Fruit fly (Drosophila melanogaster): ENCODE measurements around the gene CG42724.

The CG42724 gene

dm6 chr3R:6373512-6374306, 5.6 kb upstream of the CG42724 start (continued):
- TF ChIP-seq tap (tag; optimal IDR thresholded peaks at IDR 0.05): no peak
- no peak for TF ChIP-seq zf30C (GFP tag; optimal IDR thresholded peaks at IDR 0.05)
- TF ChIP-seq H2.0 (GFP tag; IDR thresholded peaks at IDR 0.05): no peak
- peak; percentile 43; the same call in 1 of the 3 replicates for TF ChIP-seq CG34422 (GFP tag; IDR thresholded peaks at IDR 0.05)
- peak; percentile 39 for TF ChIP-seq bab2 (GFP tag; optimal IDR thresholded peaks at IDR 0.05)
- no peak for TF ChIP-seq CG12071 (GFP tag; optimal IDR thresholded peaks at IDR 0.05)
- TF ChIP-seq CG8290 (GFP tag; optimal IDR thresholded peaks at IDR 0.05): no peak
- peak in 1 of 2 experiments; percentile 87 for TF ChIP-seq CG8290 (tag; optimal IDR thresholded peaks at IDR 0.05)
- TF ChIP-seq Lim3 (GFP tag; IDR thresholded peaks at IDR 0.05): no peak
- TF ChIP-seq repo (GFP tag; optimal IDR thresholded peaks at IDR 0.05): no peak
- no peak for TF ChIP-seq HLHmδ (GFP tag; optimal IDR thresholded peaks at IDR 0.05)
- no peak for TF ChIP-seq CG4282 (GFP tag; optimal IDR thresholded peaks at IDR 0.05)
- peak; percentile 66 for TF ChIP-seq odd (GFP tag; optimal IDR thresholded peaks at IDR 0.05)
- no peak for TF ChIP-seq jumu (GFP tag; optimal IDR thresholded peaks at IDR 0.05)
- peak; percentile 75 for TF ChIP-seq CG2678 (tag; optimal IDR thresholded peaks at IDR 0.05)
- no peak for TF ChIP-seq vfl (GFP tag; optimal IDR thresholded peaks at IDR 0.05)
- TF ChIP-seq CG42726 (GFP tag; IDR thresholded peaks at IDR 0.05; ENCODE audit: partially characterized antibody): no peak
- no peak for TF ChIP-seq CG4360 (GFP tag; IDR thresholded peaks at IDR 0.05)
- TF ChIP-seq disco-r (GFP tag; optimal IDR thresholded peaks at IDR 0.05): no peak
- TF ChIP-seq CG31441 (GFP tag; IDR thresholded peaks at IDR 0.05): peak; percentile 27; the same call in 1 of the 2 replicates
- peak; percentile 57; the same call in 1 of the 3 replicates for TF ChIP-seq ci (GFP tag; IDR thresholded peaks at IDR 0.05)
- TF ChIP-seq unpg (GFP tag; optimal IDR thresholded peaks at IDR 0.05): peak; percentile 40
- 0 out of 2 replicates have a peak, but pooled peaks have one; percentile 33 for TF ChIP-seq Drgx (GFP tag; IDR thresholded peaks at IDR 0.05)
- TF ChIP-seq CG13624 (GFP tag; optimal IDR thresholded peaks at IDR 0.05): peak; percentile 42
- TF ChIP-seq sens-2 (GFP tag; IDR thresholded peaks at IDR 0.05): no peak
- TF ChIP-seq rib (GFP tag; IDR thresholded peaks at IDR 0.05): no peak
- no peak for TF ChIP-seq D19B (GFP tag; optimal IDR thresholded peaks at IDR 0.05)
- TF ChIP-seq CG9932 (GFP tag; IDR thresholded peaks at IDR 0.05): peak; percentile 66
- no peak for TF ChIP-seq knrl (GFP tag; IDR thresholded peaks at IDR 0.05; ENCODE audit: partially characterized antibody)
- TF ChIP-seq CG16863 (GFP tag; optimal IDR thresholded peaks at IDR 0.05): peak; percentile 18
- TF ChIP-seq CG17829 (tag; optimal IDR thresholded peaks at IDR 0.05): peak; percentile 42
- TF ChIP-seq Hmx (GFP tag; optimal IDR thresholded peaks at IDR 0.05): peak; percentile 48
- peak; percentile 52 for TF ChIP-seq CG6683 (GFP tag; optimal IDR thresholded peaks at IDR 0.05)
- TF ChIP-seq luna (GFP tag; optimal IDR thresholded peaks at IDR 0.05): no peak
- no peak for TF ChIP-seq ac (GFP tag; optimal IDR thresholded peaks at IDR 0.05)
- peak; percentile 75 for TF ChIP-seq PHDP (tag; optimal IDR thresholded peaks at IDR 0.05)
- TF ChIP-seq Ravus (GFP tag; IDR thresholded peaks at IDR 0.05): no peak
- peak; percentile 49 for TF ChIP-seq CG14710 (tag; optimal IDR thresholded peaks at IDR 0.05)
- TF ChIP-seq Sry-δ (GFP tag; optimal IDR thresholded peaks at IDR 0.05): peak; percentile 71
- TF ChIP-seq sna (GFP tag; IDR thresholded peaks at IDR 0.05; ENCODE audit: partially characterized antibody): no peak
- peak; percentile 48 for TF ChIP-seq CG30403 (GFP tag; optimal IDR thresholded peaks at IDR 0.05)
- no peak for TF ChIP-seq CG8478 (optimal IDR thresholded peaks at IDR 0.05)
- peak; percentile 52 for TF ChIP-seq mirr (GFP tag; optimal IDR thresholded peaks at IDR 0.05)
- no peak for TF ChIP-seq Dad (GFP tag; optimal IDR thresholded peaks at IDR 0.05)
- TF ChIP-seq gce (GFP tag; IDR thresholded peaks at IDR 0.05): 0 out of 3 replicates have a peak, but pooled peaks have one; percentile 30
- peak; percentile 67 for TF ChIP-seq CG34376 (GFP tag; optimal IDR thresholded peaks at IDR 0.05)
- no peak for TF ChIP-seq sima (GFP tag; optimal IDR thresholded peaks at IDR 0.05)
- TF ChIP-seq CG9437 (GFP tag; optimal IDR thresholded peaks at IDR 0.05): peak; percentile 36
- no peak for TF ChIP-seq org-1 (GFP tag; optimal IDR thresholded peaks at IDR 0.05)
- no peak for TF ChIP-seq onecut (GFP tag; IDR thresholded peaks at IDR 0.05)
- no peak for TF ChIP-seq Lhr (GFP tag; optimal IDR thresholded peaks at IDR 0.05)
